Fruit fly (Drosophila melanogaster) whole organism, adult: ENCODE data around the gene IscU.

Source experiments
- CG1620 ChIP-seq: fragments of 200-800 bp; sonication (Bioruptor generic); optimal IDR thresholded peaks from 2 replicates; lab custom pipeline; 2016; ENCODE audit warnings: missing biosample characterization, missing genetic modification characterization
- Crg-1 ChIP-seq: fragments of 200-800 bp; sonication (Bioruptor generic); optimal IDR thresholded peaks from 2 replicates; lab custom pipeline; 2016; ENCODE audit warnings: missing biosample characterization, missing genetic modification characterization
- Mnt ChIP-seq: fragments of 200-800 bp; sonication (Bioruptor generic); optimal IDR thresholded peaks from 2 replicates; lab custom pipeline; 2016; ENCODE audit warnings: missing biosample characterization, mild to moderate bottlenecking, missing genetic modification characterization
- toe ChIP-seq: fragments of 200-800 bp; sonication (Bioruptor generic); optimal IDR thresholded peaks from 2 replicates; lab custom pipeline; 2016; ENCODE audit warnings: missing biosample characterization, missing genetic modification characterization

- no peak for TF ChIP-seq Crg-1
- no peak for TF ChIP-seq CG1620 (GFP tag; lab: Kevin White, UChicago)
- no peak for TF ChIP-seq toe
- no peak for TF ChIP-seq Mnt (GFP tag; lab: Kevin White, UChicago)
These were observed 24.1 kb downstream of the IscU start for dm6 chr3R:8799866-8800265.
